Fruit fly (Drosophila melanogaster) ovary, adult (tissue): ENCODE data around the gene Gnpnat.

ENCODE experiments used
- CG17801 ChIP-seq: fragments of 200-800 bp; optimal IDR thresholded peaks from 2 replicates; lab custom pipeline; 2019; ENCODE audit warnings: missing biosample characterization, mild to moderate bottlenecking, missing genetic modification characterization, moderate library complexity; ENCODE audit not compliant: partially characterized antibody

The Gnpnat gene

DNA sequence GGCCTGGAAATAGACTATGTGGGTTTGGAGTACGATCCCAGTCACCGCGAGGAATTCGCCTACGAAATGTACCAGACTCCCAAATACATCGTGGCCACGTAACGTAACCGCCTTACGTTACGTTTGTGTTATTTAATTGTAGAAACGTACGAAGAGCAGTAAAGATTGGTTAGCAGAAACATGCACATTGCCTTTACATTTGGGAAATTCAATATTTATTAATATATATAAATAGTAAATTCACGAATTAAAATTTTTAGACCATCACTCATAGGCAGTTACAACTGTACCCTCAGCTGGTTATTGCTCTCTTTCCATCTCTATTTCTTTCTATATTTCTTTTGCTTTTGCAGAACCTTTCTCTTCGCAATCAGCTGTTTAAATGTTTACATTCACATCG, at the start of gene Gnpnat:
TSS of gene Gnpnat (plus strand) at position 385 of the 400 bp plus-strand sequence.
- peak; percentile 64 for TF ChIP-seq CG17801 (GFP tag; lab: Kevin White, UChicago)

DNA sequence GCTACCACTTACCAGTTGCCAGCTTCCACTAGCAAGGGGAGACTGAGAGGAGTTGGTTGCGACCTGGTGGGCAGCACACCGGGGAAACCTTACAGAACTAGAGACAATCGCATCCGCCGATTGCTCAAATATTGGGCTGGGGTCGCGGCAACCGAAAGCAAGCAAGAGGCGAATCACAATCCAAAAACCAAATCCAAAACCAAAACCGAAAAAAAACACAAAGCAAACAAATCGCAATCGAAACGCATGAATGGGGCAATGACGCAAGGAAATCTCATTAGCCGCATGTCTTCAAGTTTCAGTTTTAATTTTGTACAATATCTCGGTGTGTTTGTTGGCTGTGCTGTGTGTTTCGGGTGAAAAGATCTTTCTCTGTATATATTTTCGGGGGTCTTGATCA, 48.9 kb upstream of the Gnpnat start, which contains the start of gene Obp99c:
TSS of gene Obp99c (minus strand) at position 101 of the 400 bp plus-strand sequence.
- no peak for TF ChIP-seq CG17801 (GFP tag; lab: Kevin White, UChicago)

DNA sequence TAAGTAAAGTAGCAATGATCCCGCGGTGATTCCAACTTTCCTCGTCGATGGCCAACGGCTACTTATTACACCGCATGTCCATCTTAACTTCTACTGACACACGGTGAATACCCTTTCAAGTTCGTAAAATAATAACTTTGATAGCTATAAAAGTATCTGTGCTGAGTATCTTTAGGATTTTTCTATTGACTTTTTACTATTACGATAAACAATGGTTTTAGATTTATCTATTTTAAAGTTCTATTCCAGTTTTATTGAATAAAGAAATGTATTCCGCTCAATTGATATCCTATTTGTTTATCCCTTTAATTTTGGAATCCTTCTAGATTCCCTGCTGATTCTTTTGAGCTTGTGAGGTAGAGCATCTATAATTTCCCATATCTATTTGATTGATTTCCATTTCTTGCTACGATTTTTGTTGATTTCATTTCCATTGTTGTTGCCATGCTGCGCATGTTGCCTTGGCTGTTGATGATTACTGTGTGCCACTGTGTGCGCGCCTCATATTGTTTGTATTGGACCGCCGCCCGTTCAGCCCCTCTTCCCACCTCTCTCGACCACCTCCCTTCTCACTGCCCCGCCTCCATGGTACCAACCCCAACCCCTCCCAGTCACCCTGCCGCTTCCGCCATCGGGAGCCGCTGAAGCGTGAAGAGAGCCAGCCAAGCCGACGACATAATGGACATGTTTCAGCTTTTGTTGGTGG, 48.1 kb upstream of the Gnpnat start:
- TF ChIP-seq CG17801 (GFP tag; lab: Kevin White, UChicago): no peak

DNA sequence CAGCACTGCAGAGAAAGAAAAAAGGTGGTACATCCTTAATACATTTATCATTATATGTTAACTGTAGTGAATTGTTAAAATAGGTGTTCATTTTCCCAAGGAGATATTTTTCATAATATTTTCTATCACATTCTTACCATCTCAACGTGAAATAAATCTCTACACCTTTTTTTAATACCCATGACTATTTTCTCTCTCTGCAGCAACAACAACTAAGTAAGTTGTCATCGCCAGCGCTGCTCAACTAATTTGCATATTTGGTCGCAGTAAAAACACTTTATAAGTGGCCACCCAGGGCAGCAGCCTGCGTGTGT, 47.6 kb upstream of the Gnpnat start:
- TF ChIP-seq CG17801 (GFP tag; lab: Kevin White, UChicago): no peak

DNA sequence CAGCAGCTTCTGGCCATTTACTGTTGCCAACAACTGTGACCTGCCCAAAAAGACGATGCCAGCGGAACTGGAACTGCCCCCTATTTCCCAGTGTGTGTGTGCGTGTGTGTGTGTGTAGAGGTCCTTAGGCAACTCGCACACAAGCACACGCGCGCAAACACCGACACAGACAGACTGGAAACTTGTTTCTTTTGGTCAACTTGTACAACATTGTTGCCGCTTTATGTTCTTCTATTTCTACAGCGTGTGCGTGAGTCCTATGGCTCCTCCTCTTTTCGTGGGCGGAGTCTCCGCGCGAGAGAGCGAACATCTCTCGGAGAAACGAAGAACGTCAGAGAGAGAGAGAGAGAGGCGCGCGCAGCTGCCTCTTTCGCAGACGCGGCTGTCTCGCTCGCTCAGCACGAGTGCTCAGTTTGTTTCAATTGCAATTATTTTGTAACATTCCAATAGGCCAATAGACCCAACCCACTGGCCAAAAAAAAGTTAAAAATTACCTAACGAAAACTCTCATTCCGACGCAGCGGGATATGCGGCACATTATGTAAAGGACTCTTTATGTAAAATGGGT, 47.0 kb upstream of the Gnpnat start:
- no peak for TF ChIP-seq CG17801 (GFP tag; lab: Kevin White, UChicago)

DNA sequence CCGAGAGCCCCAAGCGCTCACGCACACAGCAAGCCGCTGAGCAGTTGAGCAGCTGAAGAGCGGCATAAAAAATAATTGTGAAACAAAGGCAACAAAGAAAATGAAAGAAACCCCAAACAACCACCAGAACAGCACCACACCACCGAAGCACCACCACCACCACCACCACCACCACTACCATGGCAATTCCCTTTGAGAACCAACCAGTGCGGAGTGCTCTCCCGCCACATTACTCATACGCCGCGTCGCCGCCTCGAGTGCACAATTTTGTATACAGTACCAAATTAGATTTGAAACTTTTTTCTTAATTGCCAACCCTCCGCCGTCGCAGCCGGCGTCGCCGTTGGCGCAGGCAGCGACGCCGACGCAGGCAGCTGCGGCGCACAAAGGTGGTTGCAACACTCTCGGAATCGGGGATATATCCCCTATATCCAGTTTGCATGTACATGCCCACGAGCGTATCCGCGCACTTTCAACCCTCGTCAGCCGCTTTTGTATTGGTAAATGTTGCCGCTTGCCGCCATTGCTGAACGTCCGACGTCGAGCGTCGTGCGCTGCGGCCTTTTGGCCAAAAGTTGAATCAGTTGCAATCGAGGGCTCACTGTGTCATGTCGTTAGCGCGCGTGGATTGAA, 46.0 kb upstream of the Gnpnat start, which contains the start of gene dmrt99B:
TSS of gene dmrt99B (plus strand) at position 583 of the 633 bp plus-strand sequence.
- no peak for TF ChIP-seq CG17801 (GFP tag; lab: Kevin White, UChicago)

dm6 chr3R:29695744-29696143, 42.3 kb upstream of the Gnpnat start:
- TF ChIP-seq CG17801 (GFP tag; lab: Kevin White, UChicago): no peak

DNA sequence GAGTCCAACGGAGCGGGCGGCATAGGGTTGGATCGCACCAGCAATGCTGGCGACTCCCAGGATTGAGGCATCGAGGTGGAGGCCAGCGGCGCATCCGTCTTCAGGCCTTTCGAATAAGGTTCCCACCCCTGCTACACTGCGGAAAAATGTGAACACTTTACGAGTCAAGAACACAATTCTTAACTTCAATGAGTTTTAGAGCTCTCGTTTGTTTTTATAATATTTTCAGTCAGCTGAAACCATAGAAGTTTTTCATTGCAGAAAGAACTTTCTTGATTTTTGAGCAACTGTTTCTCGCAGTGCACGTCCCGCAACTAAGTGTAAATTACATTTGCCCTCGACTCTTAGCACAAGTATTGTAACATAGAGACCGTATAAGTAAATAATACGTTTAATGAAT, 41.7 kb upstream of the Gnpnat start:
- no peak for TF ChIP-seq CG17801 (GFP tag; lab: Kevin White, UChicago)

DNA sequence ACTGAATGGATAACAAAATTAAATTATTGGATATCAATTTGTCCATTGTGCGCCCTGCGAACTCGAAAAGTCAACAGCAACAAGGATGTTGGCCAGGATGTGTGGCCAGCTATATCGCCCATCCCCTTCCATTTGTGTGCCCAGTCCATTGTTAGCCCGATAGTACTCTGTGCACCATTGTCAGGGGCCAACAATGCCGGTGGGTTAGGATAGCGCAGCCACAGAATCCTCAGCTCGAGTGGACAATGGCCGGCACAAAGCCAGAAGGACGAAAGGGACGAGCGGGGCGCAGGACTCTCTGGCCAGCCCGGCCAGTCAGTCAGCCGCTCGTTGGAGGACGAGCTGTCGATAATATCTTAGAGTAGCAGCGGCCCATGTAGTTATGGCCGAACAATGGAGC, 40.2 kb upstream of the Gnpnat start:
- no peak for TF ChIP-seq CG17801 (GFP tag; lab: Kevin White, UChicago)

- no peak for TF ChIP-seq CG17801 (GFP tag; lab: Kevin White, UChicago)
Observed at dm6 chr3R:29699220-29699619, 38.9 kb upstream of the Gnpnat start.

- no peak for TF ChIP-seq CG17801 (GFP tag; lab: Kevin White, UChicago)
Observed at dm6 chr3R:29701739-29702138, 36.3 kb upstream of the Gnpnat start.

dm6 chr3R:29704557-29704956, 33.5 kb upstream of the Gnpnat start:
- TF ChIP-seq CG17801 (GFP tag; lab: Kevin White, UChicago): no peak

- no peak for TF ChIP-seq CG17801 (GFP tag; lab: Kevin White, UChicago)
Observed at dm6 chr3R:29705789-29706303, 32.2 kb upstream of the Gnpnat start.

DNA sequence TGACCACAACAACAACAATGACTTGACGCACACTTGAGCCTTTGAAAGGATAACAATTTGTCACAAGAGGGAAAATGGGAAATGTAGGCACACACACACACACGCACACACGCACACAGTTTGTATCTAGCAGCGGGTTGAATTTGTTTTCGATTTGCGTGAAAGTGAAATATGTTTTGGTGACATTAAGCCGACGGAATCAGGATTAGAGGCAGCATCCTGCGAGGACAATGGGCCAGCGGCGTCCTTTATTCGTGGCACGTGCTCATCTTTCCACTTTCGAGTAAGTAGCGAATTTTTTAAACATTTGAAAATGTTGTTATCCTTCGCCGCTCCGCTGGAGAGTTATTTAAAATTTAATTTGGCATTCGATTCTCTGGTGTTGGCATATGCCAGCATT, 30.8 kb upstream of the Gnpnat start:
- TF ChIP-seq CG17801 (GFP tag; lab: Kevin White, UChicago): no peak

DNA sequence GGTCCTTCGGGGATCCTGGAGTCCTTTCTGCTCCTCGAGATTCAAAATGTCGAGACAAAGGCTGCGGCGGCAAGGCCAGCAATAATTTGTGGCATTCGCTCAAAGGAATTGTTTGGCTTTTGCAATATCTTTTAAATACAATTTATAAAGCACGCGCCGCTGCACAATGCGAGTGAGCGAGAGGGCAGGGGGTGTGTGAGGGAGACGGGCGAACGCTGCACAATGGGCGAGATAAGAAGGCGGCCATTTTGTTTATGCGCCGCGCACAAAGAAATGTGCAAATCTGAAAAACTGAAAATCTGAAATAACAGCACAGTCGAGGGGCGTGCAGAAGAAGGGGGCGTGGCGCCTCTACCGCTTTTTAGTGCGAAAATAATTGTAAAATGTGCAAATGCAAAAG, 29.8 kb upstream of the Gnpnat start:
- TF ChIP-seq CG17801 (GFP tag; lab: Kevin White, UChicago): no peak

DNA sequence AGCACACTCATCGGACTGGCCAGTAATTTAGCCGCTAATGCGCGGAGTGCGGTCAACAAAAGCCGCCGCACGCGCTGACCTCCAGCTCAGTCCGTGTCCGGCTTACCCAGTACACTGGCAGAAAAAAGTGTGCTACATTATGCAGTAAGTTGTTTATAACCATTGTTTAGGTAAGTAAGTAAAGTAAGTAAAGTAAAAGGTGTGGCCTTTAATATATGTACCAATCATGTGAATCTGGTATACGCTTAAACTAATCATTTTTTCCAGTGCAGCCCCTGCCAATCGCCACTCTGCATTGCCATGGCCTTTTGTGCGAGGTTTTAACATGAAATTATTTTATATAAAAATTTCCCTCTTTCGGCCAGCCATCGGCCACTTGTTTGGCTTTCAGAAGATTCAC, 26.6 kb upstream of the Gnpnat start:
- TF ChIP-seq CG17801 (GFP tag; lab: Kevin White, UChicago): no peak
